Worm (Caenorhabditis elegans) whole organism, young adult: Measurements from ENCODE around the gene his-6.
A peak's percentile ranks its signal among the peaks of the same experiment; 100 is the strongest.

Experiments
- B0019.2 ChIP-seq: fragments of 200-800 bp; sonication (Bioruptor generic); conservative IDR thresholded peaks from 2 replicates; pipeline ENCODE4 v1.3.6; 2022; ENCODE audit warnings: missing genetic modification reagents, missing genetic modification characterization, missing compliant biosample characterization
- B0261.1 ChIP-seq: sonication (generic microtip); optimal IDR thresholded peaks from 2 replicates; lab custom pipeline; 2016; ENCODE audit warnings: mild to moderate bottlenecking, missing genetic modification characterization, moderate library complexity, missing compliant biosample characterization
- D2030.7 ChIP-seq: fragments of 200-800 bp; sonication (Bioruptor generic); IDR thresholded peaks from 2 replicates; pipeline ENCODE4 v1.3.6; 2022; ENCODE audit warnings: missing genetic modification reagents, missing genetic modification characterization, missing compliant biosample characterization
- F10E7.11 ChIP-seq: sonication (generic microtip); optimal IDR thresholded peaks from 2 replicates; lab custom pipeline; 2017; ENCODE audit warnings: mild to moderate bottlenecking, missing genetic modification characterization, moderate library complexity, missing compliant biosample characterization
- F22D6.2 ChIP-seq: sonication (generic microtip); optimal IDR thresholded peaks from 2 replicates; lab custom pipeline; 2016; ENCODE audit warnings: mild to moderate bottlenecking, missing genetic modification characterization, missing compliant biosample characterization
- F55B11.4 ChIP-seq: sonication (generic microtip); optimal IDR thresholded peaks from 2 replicates; lab custom pipeline; 2016; ENCODE audit warnings: missing compliant biosample characterization, missing genetic modification characterization, borderline replicate concordance; ENCODE audit not compliant: insufficient read depth
- T26A5.8 ChIP-seq: sonication (generic microtip); optimal IDR thresholded peaks from 2 replicates; lab custom pipeline; 2016; ENCODE audit warnings: missing genetic modification characterization, missing compliant biosample characterization
- Y53F4B.3 ChIP-seq: fragments of 200-800 bp; sonication (Bioruptor generic); IDR thresholded peaks from 2 replicates; pipeline ENCODE4 v1.3.6; 2022; ENCODE audit warnings: missing genetic modification reagents, missing genetic modification characterization, missing compliant biosample characterization
- Y56A3A.18 ChIP-seq: fragments of 200-800 bp; sonication (Bioruptor generic); IDR thresholded peaks from 2 replicates; pipeline ENCODE4 v1.3.6; 2022; ENCODE audit warnings: missing genetic modification reagents, missing genetic modification characterization, missing compliant biosample characterization
- aptf-2 ChIP-seq: fragments of 200-800 bp; sonication (Bioruptor generic); conservative IDR thresholded peaks from 2 replicates; pipeline ENCODE4 v1.3.6; 2022; ENCODE audit warnings: missing genetic modification reagents, missing genetic modification characterization, missing compliant biosample characterization
- atf-7 ChIP-seq: sonication (generic microtip); optimal IDR thresholded peaks from 2 replicates; lab custom pipeline; 2017; ENCODE audit warnings: mild to moderate bottlenecking, missing genetic modification characterization, missing compliant biosample characterization
- ceh-27 ChIP-seq: fragments of 200-800 bp; sonication (Bioruptor generic); optimal IDR thresholded peaks from 2 replicates; lab custom pipeline; 2018; ENCODE audit warnings: mild to moderate bottlenecking, missing genetic modification characterization, moderate library complexity, missing compliant biosample characterization
- ceh-58 ChIP-seq: fragments of 200-800 bp; sonication (Bioruptor generic); IDR thresholded peaks from 2 replicates; pipeline ENCODE4 v1.3.6; 2022; ENCODE audit warnings: missing genetic modification characterization, missing compliant biosample characterization
- ceh-79 ChIP-seq: sonication (generic microtip); optimal IDR thresholded peaks from 2 replicates; lab custom pipeline; 2017; ENCODE audit warnings: mild to moderate bottlenecking, missing genetic modification characterization, missing compliant biosample characterization
- chd-7 ChIP-seq: sonication (generic microtip); optimal IDR thresholded peaks from 2 replicates; lab custom pipeline; 2016; ENCODE audit warnings: mild to moderate bottlenecking, missing genetic modification characterization, moderate library complexity, missing compliant biosample characterization
- dox-1 ChIP-seq: fragments of 200-800 bp; sonication (Bioruptor generic); IDR thresholded peaks from 2 replicates; pipeline ENCODE4 v1.3.6; 2022; ENCODE audit warnings: missing genetic modification reagents, missing genetic modification characterization, missing compliant biosample characterization
- dpl-1 ChIP-seq: fragments of 150-350 bp; optimal IDR thresholded peaks from 2 replicates; lab custom pipeline; 2014; ENCODE audit warnings: missing biosample characterization, missing genetic modification reagents, missing genetic modification characterization
- efl-1 ChIP-seq: fragments of 150-350 bp; optimal IDR thresholded peaks from 2 replicates; lab custom pipeline; 2014; ENCODE audit warnings: missing biosample characterization, missing genetic modification reagents, missing genetic modification characterization
- egrh-3 ChIP-seq: fragments of 200-800 bp; sonication (Bioruptor generic); IDR thresholded peaks from 2 replicates; pipeline ENCODE4 v1.3.6; 2022; ENCODE audit warnings: missing genetic modification reagents, missing genetic modification characterization, missing compliant biosample characterization
- fkh-3 ChIP-seq: sonication (generic microtip); optimal IDR thresholded peaks from 2 replicates; lab custom pipeline; 2016; ENCODE audit warnings: mild to moderate bottlenecking, missing genetic modification characterization, missing compliant biosample characterization
- him-1 ChIP-seq: sonication (generic microtip); optimal IDR thresholded peaks from 2 replicates; lab custom pipeline; 2016; ENCODE audit warnings: missing genotype, missing genetic modification reagents, missing genetic modification characterization, missing compliant biosample characterization
- hrde-1 ChIP-seq: sonication (generic microtip); optimal IDR thresholded peaks from 2 replicates; lab custom pipeline; 2016; ENCODE audit warnings: missing genetic modification characterization, mild to moderate bottlenecking, missing compliant biosample characterization, moderate library complexity, missing genotype, missing genetic modification reagents, borderline replicate concordance
- lsl-1 ChIP-seq: fragments of 200-800 bp; sonication (Bioruptor generic); optimal IDR thresholded peaks from 2 replicates; lab custom pipeline; 2018; ENCODE audit warnings: mild to moderate bottlenecking, missing genetic modification characterization, moderate library complexity, missing compliant biosample characterization
- lsy-27 ChIP-seq: sonication (generic microtip); optimal IDR thresholded peaks from 2 replicates; lab custom pipeline; 2017; ENCODE audit warnings: missing genetic modification characterization, mild to moderate bottlenecking, missing compliant biosample characterization, antibody characterized with exemption, missing genotype, borderline replicate concordance; ENCODE audit not compliant: insufficient read depth
- madf-6 ChIP-seq: fragments of 200-800 bp; sonication (Bioruptor generic); IDR thresholded peaks from 2 replicates; pipeline ENCODE4 v1.3.6; 2022; ENCODE audit warnings: missing genetic modification reagents, missing genetic modification characterization, missing compliant biosample characterization
- madf-8 ChIP-seq: fragments of 200-800 bp; sonication (Bioruptor generic); conservative IDR thresholded peaks from 2 replicates; pipeline ENCODE4 v1.3.6; 2022; ENCODE audit warnings: missing genetic modification reagents, missing genetic modification characterization, missing compliant biosample characterization
- mes-4 ChIP-seq: sonication (generic microtip); optimal IDR thresholded peaks from 2 replicates; lab custom pipeline; 2016; ENCODE audit warnings: missing genotype, missing genetic modification characterization, missing compliant biosample characterization
- nfya-1 ChIP-seq: sonication (generic microtip); optimal IDR thresholded peaks from 2 replicates; lab custom pipeline; 2017; ENCODE audit warnings: antibody characterized with exemption, missing compliant biosample characterization, missing genetic modification characterization, borderline replicate concordance; ENCODE audit not compliant: insufficient read depth
- nhr-27 ChIP-seq: fragments of 200-800 bp; sonication (Bioruptor generic); optimal IDR thresholded peaks from 2 replicates; lab custom pipeline; 2018; ENCODE audit warnings: mild to moderate bottlenecking, missing genetic modification characterization, moderate library complexity, missing compliant biosample characterization
- rec-8 ChIP-seq, 2 experiments: sonication (generic microtip); optimal IDR thresholded peaks; 2 replicates each; lab custom pipeline; 2016; ENCODE audit warnings: mild to moderate bottlenecking in 2 of 2, missing genetic modification characterization in 2 of 2, missing genetic modification reagents in 2 of 2, missing genotype in 2 of 2, missing biosample characterization in 1 of 2, missing compliant biosample characterization in 1 of 2, moderate library complexity in 1 of 2
- sdz-38 ChIP-seq: sonication (generic microtip); optimal IDR thresholded peaks from 2 replicates; lab custom pipeline; 2016; ENCODE audit warnings: missing genotype, missing genetic modification characterization, missing compliant biosample characterization
- snpc-1.1 ChIP-seq: sonication (generic microtip); optimal IDR thresholded peaks from 2 replicates; lab custom pipeline; 2017; ENCODE audit warnings: missing genetic modification characterization, mild to moderate bottlenecking, missing compliant biosample characterization, antibody characterized with exemption, moderate library complexity, missing genotype, missing genetic modification reagents; ENCODE audit not compliant: insufficient read depth
- tbp1 ChIP-seq: fragments of 200-800 bp; sonication (Bioruptor generic); optimal IDR thresholded peaks from 2 replicates; lab custom pipeline; 2018; ENCODE audit warnings: mild to moderate bottlenecking, missing genetic modification characterization, missing compliant biosample characterization
- tlf-1 ChIP-seq: fragments of 200-800 bp; sonication (Bioruptor generic); optimal IDR thresholded peaks from 2 replicates; lab custom pipeline; 2018; ENCODE audit warnings: mild to moderate bottlenecking, missing genetic modification characterization, missing compliant biosample characterization
- zim-3 ChIP-seq: sonication (generic microtip); optimal IDR thresholded peaks from 2 replicates; lab custom pipeline; 2017; ENCODE audit warnings: mild to moderate bottlenecking, missing genetic modification characterization, moderate library complexity, missing compliant biosample characterization
- ztf-18 ChIP-seq: sonication (generic microtip); optimal IDR thresholded peaks from 2 replicates; lab custom pipeline; 2016; ENCODE audit warnings: missing genotype, mild to moderate bottlenecking, missing genetic modification characterization, missing compliant biosample characterization

The his-6 gene

ce11 chrV:8518283-8518682, 16.5 kb downstream of the his-6 start (continued):
- TF ChIP-seq chd-7 = no peak
- TF ChIP-seq nfya-1 (tag; lab: Kevin White, UChicago) = no peak
- no peak for TF ChIP-seq D2030.7
- peak; percentile 40 for TF ChIP-seq ceh-27 (GFP tag; lab: Kevin White, UChicago)
- no peak for TF ChIP-seq F22D6.2 (tag; lab: Kevin White, UChicago)
- TF ChIP-seq tbp1 (GFP tag; lab: Kevin White, UChicago) = no peak
- no peak for TF ChIP-seq ceh-79 (tag; lab: Kevin White, UChicago)
- no peak for TF ChIP-seq him-1 (tag; lab: Kevin White, UChicago)

ce11 chrV:8517711-8518110, 17.1 kb downstream of the his-6 start:
- TF ChIP-seq ztf-18 (tag; lab: Kevin White, UChicago) (no peak), sdz-38 (tag; lab: Kevin White, UChicago) (no peak), madf-8 (GFP tag; lab: Robert Waterston, UW) (0 out of 2 replicates have a peak, but pooled peaks have one; percentile 15), efl-1 (peak; percentile 49), T26A5.8 (tag; lab: Kevin White, UChicago) (no peak), snpc-1.1 (tag; lab: Kevin White, UChicago) (no peak), Y56A3A.18 (GFP tag; lab: Robert Waterston, UW) (no peak), lsy-27 (tag; lab: Kevin White, UChicago) (no peak), egrh-3 (GFP tag; lab: Robert Waterston, UW) (no peak), madf-6 (GFP tag; lab: Robert Waterston, UW) (peak; percentile 65), F55B11.4 (tag; lab: Kevin White, UChicago) (no peak), mes-4 (tag; lab: Kevin White, UChicago) (no peak), lsl-1 (GFP tag; lab: Kevin White, UChicago) (peak; percentile 5)

- TF ChIP-seq zim-3 (tag; lab: Kevin White, UChicago) = no peak
- no peak for TF ChIP-seq aptf-2
- no peak for TF ChIP-seq fkh-3 (tag; lab: Kevin White, UChicago)
- no peak for TF ChIP-seq atf-7 (tag; lab: Kevin White, UChicago)
- no peak for TF ChIP-seq tlf-1 (GFP tag; lab: Kevin White, UChicago)
- TF ChIP-seq nhr-27 = no peak
- TF ChIP-seq T26A5.8 (tag; lab: Kevin White, UChicago) = no peak
- no peak for TF ChIP-seq F10E7.11 (tag; lab: Kevin White, UChicago)
- no peak for TF ChIP-seq B0019.2 (GFP tag; lab: Robert Waterston, UW)
- no peak for TF ChIP-seq dox-1
- TF ChIP-seq, all 124 proteins: peak for 0
Measured at ce11 chrV:8516426-8516825, 18.4 kb downstream of the his-6 start.

- no peak for TF ChIP-seq Y53F4B.3 (GFP tag; lab: Robert Waterston, UW)
- TF ChIP-seq rec-8 (tag; optimal IDR thresholded peaks at IDR 0.05; lab: Kevin White, UChicago) = no peak
- no peak for TF ChIP-seq ceh-58 (GFP tag; lab: Robert Waterston, UW)
- TF ChIP-seq chd-7 = no peak
- no peak for TF ChIP-seq B0261.1 (tag; lab: Kevin White, UChicago)
- TF ChIP-seq hrde-1 (tag; lab: Kevin White, UChicago) = peak; percentile 15
- TF ChIP-seq dpl-1 (GFP tag; lab: Kevin White, UChicago) = no peak
Measured at ce11 chrV:8513361-8513760, 21.4 kb downstream of the his-6 start, which contains the start of gene F45F2.9. Gene F45F2.9, minus strand, starts transcription at chrV:8513461.
